Worm (Caenorhabditis elegans) whole organism, mixed stage, embryonic: Measurements from ENCODE around the gene B0252.11.

Source experiments
- bed-3 ChIP-seq: fragments of 200-800 bp; sonication (Bioruptor generic); optimal IDR thresholded peaks from 3 replicates; lab custom pipeline; 2018; ENCODE audit warnings: mild to moderate bottlenecking, missing genetic modification characterization, moderate library complexity, missing compliant biosample characterization
- blmp-1 ChIP-seq: fragments of 150-350 bp; optimal IDR thresholded peaks from 2 replicates; lab custom pipeline; 2014; ENCODE audit warnings: missing biosample characterization, missing genetic modification characterization
- ceh-39 ChIP-seq: fragments of 150-350 bp; optimal IDR thresholded peaks from 2 replicates; lab custom pipeline; 2014; ENCODE audit warnings: missing biosample characterization, missing genetic modification characterization
- ceh-43 ChIP-seq: fragments of 200-800 bp; sonication (Bioruptor generic); optimal IDR thresholded peaks from 2 replicates; lab custom pipeline; 2018; ENCODE audit warnings: mild to moderate bottlenecking, missing genetic modification characterization, moderate library complexity, missing compliant biosample characterization
- ceh-83 ChIP-seq: fragments of 200-800 bp; sonication (Bioruptor generic); optimal IDR thresholded peaks from 2 replicates; lab custom pipeline; 2018; ENCODE audit warnings: mild to moderate bottlenecking, missing genetic modification characterization, missing compliant biosample characterization
- cnd-1 ChIP-seq: fragments of 200-800 bp; sonication (Bioruptor generic); optimal IDR thresholded peaks from 2 replicates; lab custom pipeline; 2018; ENCODE audit warnings: mild to moderate bottlenecking, missing genetic modification characterization, missing compliant biosample characterization
- elt-1 ChIP-seq: sonication (generic microtip); optimal IDR thresholded peaks from 2 replicates; lab custom pipeline; 2017; ENCODE audit warnings: missing genetic modification characterization, mild to moderate bottlenecking, missing compliant biosample characterization, antibody characterized with exemption, moderate library complexity, borderline replicate concordance; ENCODE audit not compliant: insufficient read depth
- elt-3 ChIP-seq: fragments of 150-350 bp; optimal IDR thresholded peaks from 2 replicates; lab custom pipeline; 2014; ENCODE audit warnings: missing biosample characterization, missing genetic modification characterization
- flh-1 ChIP-seq: fragments of 200-800 bp; sonication (Bioruptor generic); optimal IDR thresholded peaks from 2 replicates; lab custom pipeline; 2018; ENCODE audit warnings: mild to moderate bottlenecking, missing genetic modification characterization, moderate library complexity, missing compliant biosample characterization
- ham-2 ChIP-seq: fragments of 200-800 bp; sonication (Bioruptor generic); optimal IDR thresholded peaks from 2 replicates; lab custom pipeline; 2018; ENCODE audit warnings: mild to moderate bottlenecking, missing genetic modification characterization, missing compliant biosample characterization
- hlh-1 ChIP-seq: fragments of 150-350 bp; optimal IDR thresholded peaks from 2 replicates; lab custom pipeline; 2014; ENCODE audit warnings: missing biosample characterization, missing genetic modification reagents, missing genetic modification characterization
- lin-32 ChIP-seq: fragments of 200-800 bp; sonication (Bioruptor generic); optimal IDR thresholded peaks from 2 replicates; lab custom pipeline; 2018; ENCODE audit warnings: mild to moderate bottlenecking, missing genetic modification characterization, missing compliant biosample characterization
- lsy-2 ChIP-seq: fragments of 150-350 bp; optimal IDR thresholded peaks from 2 replicates; lab custom pipeline; 2014; ENCODE audit warnings: missing biosample characterization, missing genetic modification characterization
- mab-5 ChIP-seq: fragments of 150-350 bp; optimal IDR thresholded peaks from 2 replicates; lab custom pipeline; 2014; ENCODE audit warnings: missing biosample characterization, missing genetic modification characterization
- mep-1 ChIP-seq: fragments of 150-350 bp; optimal IDR thresholded peaks from 2 replicates; lab custom pipeline; 2017; ENCODE audit warnings: missing biosample characterization, missing genetic modification reagents, missing genetic modification characterization, inconsistent platforms
- mls-2 ChIP-seq: sonication (generic microtip); optimal IDR thresholded peaks from 2 replicates; lab custom pipeline; 2016; ENCODE audit warnings: mild to moderate bottlenecking, missing genetic modification characterization, moderate library complexity, missing compliant biosample characterization
- nhr-12 ChIP-seq: fragments of 150-350 bp; optimal IDR thresholded peaks from 2 replicates; lab custom pipeline; 2014; ENCODE audit warnings: missing biosample characterization, missing genetic modification characterization
- nhr-2 ChIP-seq: fragments of 150-350 bp; optimal IDR thresholded peaks from 2 replicates; lab custom pipeline; 2014; ENCODE audit warnings: missing biosample characterization, missing genetic modification characterization
- nhr-76 ChIP-seq: sonication (generic microtip); optimal IDR thresholded peaks from 2 replicates; lab custom pipeline; 2017; ENCODE audit warnings: missing biosample characterization, missing genetic modification characterization
- pha-4 ChIP-seq: fragments of 150-350 bp; optimal IDR thresholded peaks from 2 replicates; lab custom pipeline; 2018; ENCODE audit warnings: missing biosample characterization, missing genetic modification reagents, missing genetic modification characterization
- sem-2 ChIP-seq: fragments of 200-800 bp; sonication (Bioruptor generic); optimal IDR thresholded peaks from 2 replicates; lab custom pipeline; 2018; ENCODE audit warnings: mild to moderate bottlenecking, missing genetic modification characterization, missing compliant biosample characterization
- snpc-4 ChIP-seq: fragments of 150-350 bp; optimal IDR thresholded peaks from 2 replicates; lab custom pipeline; 2014; ENCODE audit warnings: missing biosample characterization, missing genetic modification characterization
- sptf-1 ChIP-seq: sonication (generic microtip); optimal IDR thresholded peaks from 2 replicates; lab custom pipeline; 2017; ENCODE audit warnings: mild to moderate bottlenecking, missing genetic modification characterization, moderate library complexity, missing compliant biosample characterization
- tbx-8 ChIP-seq: fragments of 200-800 bp; sonication (Bioruptor generic); optimal IDR thresholded peaks from 2 replicates; lab custom pipeline; 2018; ENCODE audit warnings: mild to moderate bottlenecking, missing genetic modification characterization, moderate library complexity, missing compliant biosample characterization
- unc-120 ChIP-seq: sonication (generic microtip); optimal IDR thresholded peaks from 2 replicates; lab custom pipeline; 2017; ENCODE audit warnings: missing genetic modification characterization, missing compliant biosample characterization; ENCODE audit not compliant: poor library complexity, severe bottlenecking
- unc-39 ChIP-seq: fragments of 150-350 bp; optimal IDR thresholded peaks from 2 replicates; lab custom pipeline; 2014; ENCODE audit warnings: missing biosample characterization, missing genetic modification characterization
- unc-62 ChIP-seq: fragments of 150-350 bp; optimal IDR thresholded peaks from 2 replicates; lab custom pipeline; 2014; ENCODE audit warnings: missing biosample characterization, missing genetic modification reagents, missing genetic modification characterization
- zip-8 ChIP-seq: fragments of 150-350 bp; optimal IDR thresholded peaks from 2 replicates; lab custom pipeline; 2014; ENCODE audit warnings: missing biosample characterization, missing genetic modification characterization
- ztf-11 ChIP-seq: fragments of 150-350 bp; optimal IDR thresholded peaks from 2 replicates; lab custom pipeline; 2014; ENCODE audit warnings: missing biosample characterization, missing genetic modification characterization

Gene B0252.11

ce11 chrII:6897507-6897906 is 20.1 kb downstream of the B0252.11 start, which contains the start of gene C44B7.11:
Gene C44B7.11 (minus strand): TSS chrII:6897540.
- no peak for TF ChIP-seq ceh-83 (GFP tag; lab: Kevin White, UChicago)
- TF ChIP-seq mls-2 (tag; lab: Kevin White, UChicago), result no peak
- TF ChIP-seq sptf-1 (tag; lab: Kevin White, UChicago), result no peak
- TF ChIP-seq nhr-12 (tag; lab: Kevin White, UChicago), result no peak
- no peak for TF ChIP-seq tbx-8 (GFP tag; lab: Kevin White, UChicago)
- TF ChIP-seq nhr-2 (tag; lab: Kevin White, UChicago), result no peak
- TF ChIP-seq elt-1 (tag; lab: Kevin White, UChicago), result no peak
- no peak for TF ChIP-seq unc-39 (tag; lab: Kevin White, UChicago)
- TF ChIP-seq sem-2 (GFP tag; lab: Kevin White, UChicago), result no peak
- TF ChIP-seq snpc-4 (tag; lab: Kevin White, UChicago), result no peak
- TF ChIP-seq cnd-1 (tag; lab: Kevin White, UChicago), result no peak
- no peak for TF ChIP-seq hlh-1 (tag; lab: Kevin White, UChicago)
- TF ChIP-seq mab-5 (tag; lab: Kevin White, UChicago), result no peak
- no peak for TF ChIP-seq ztf-11 (tag; lab: Kevin White, UChicago)
- TF ChIP-seq mep-1 (tag; lab: Kevin White, UChicago), result no peak
- TF ChIP-seq ceh-39 (tag; lab: Kevin White, UChicago), result no peak
- TF ChIP-seq elt-3 (tag; lab: Kevin White, UChicago), result no peak

- TF ChIP-seq ham-2 (GFP tag; lab: Kevin White, UChicago), result no peak
- no peak for TF ChIP-seq ceh-39 (tag; lab: Kevin White, UChicago)
- peak; percentile 61 for TF ChIP-seq lsy-2 (tag; lab: Kevin White, UChicago)
- TF ChIP-seq, all 35 proteins: peak for 1
These were observed 23.9 kb downstream of the B0252.11 start, which contains the start of gene adal-1 for ce11 chrII:6893589-6894245. Gene adal-1 (minus strand): TSS chrII:6893639.

ce11 chrII:6891838-6892237 is 25.8 kb downstream of the B0252.11 start:
- TF ChIP-seq hlh-1 (tag; lab: Kevin White, UChicago) (peak; percentile 83), lin-32 (GFP tag; lab: Kevin White, UChicago) (no peak)

ce11 chrII:6891176-6891575 is 26.4 kb downstream of the B0252.11 start:
- TF ChIP-seq zip-8 (tag; lab: Kevin White, UChicago), result no peak
- TF ChIP-seq ceh-83 (GFP tag; lab: Kevin White, UChicago), result no peak
- TF ChIP-seq sptf-1 (tag; lab: Kevin White, UChicago), result no peak
- TF ChIP-seq elt-3 (tag; lab: Kevin White, UChicago), result no peak

ce11 chrII:6890095-6890494 is 27.5 kb downstream of the B0252.11 start, which contains the start of gene acer-1:
Gene acer-1 (minus strand): TSS chrII:6890400.
- no peak for TF ChIP-seq blmp-1 (tag; lab: Kevin White, UChicago)
- no peak for TF ChIP-seq mls-2 (tag; lab: Kevin White, UChicago)
- no peak for TF ChIP-seq ceh-43
- no peak for TF ChIP-seq nhr-76 (tag; lab: Kevin White, UChicago)
- TF ChIP-seq bed-3, result no peak
- no peak for TF ChIP-seq lin-32 (GFP tag; lab: Kevin White, UChicago)
- TF ChIP-seq pha-4, result no peak
- no peak for TF ChIP-seq ceh-39 (tag; lab: Kevin White, UChicago)
- no peak for TF ChIP-seq flh-1 (GFP tag; lab: Kevin White, UChicago)

ce11 chrII:6889580-6889922 is 28.1 kb downstream of the B0252.11 start:
- no peak for TF ChIP-seq nhr-2 (tag; lab: Kevin White, UChicago)
- TF ChIP-seq blmp-1 (tag; lab: Kevin White, UChicago), result no peak
- TF ChIP-seq ceh-43, result no peak
- TF ChIP-seq unc-62 (GFP tag; lab: Kevin White, UChicago), result no peak
- TF ChIP-seq nhr-12 (tag; lab: Kevin White, UChicago), result no peak
- TF ChIP-seq sem-2 (GFP tag; lab: Kevin White, UChicago), result no peak
- no peak for TF ChIP-seq sptf-1 (tag; lab: Kevin White, UChicago)
- no peak for TF ChIP-seq unc-120
- TF ChIP-seq nhr-76 (tag; lab: Kevin White, UChicago), result no peak
- no peak for TF ChIP-seq pha-4
- TF ChIP-seq tbx-8 (GFP tag; lab: Kevin White, UChicago), result no peak
- no peak for TF ChIP-seq snpc-4 (tag; lab: Kevin White, UChicago)
